Worm (Caenorhabditis elegans) whole organism, L1 larva: ENCODE measurements around the gene srh-141.

Experiments used
- dsc-1 ChIP-seq: sonication (generic microtip); optimal IDR thresholded peaks from 2 replicates; lab custom pipeline; 2016; ENCODE audit warnings: mild to moderate bottlenecking, missing genetic modification characterization, missing compliant biosample characterization
- zag-1 ChIP-seq: fragments of 150-350 bp; optimal IDR thresholded peaks from 2 replicates; lab custom pipeline; 2014; ENCODE audit warnings: missing biosample characterization, missing genetic modification characterization

DNA sequence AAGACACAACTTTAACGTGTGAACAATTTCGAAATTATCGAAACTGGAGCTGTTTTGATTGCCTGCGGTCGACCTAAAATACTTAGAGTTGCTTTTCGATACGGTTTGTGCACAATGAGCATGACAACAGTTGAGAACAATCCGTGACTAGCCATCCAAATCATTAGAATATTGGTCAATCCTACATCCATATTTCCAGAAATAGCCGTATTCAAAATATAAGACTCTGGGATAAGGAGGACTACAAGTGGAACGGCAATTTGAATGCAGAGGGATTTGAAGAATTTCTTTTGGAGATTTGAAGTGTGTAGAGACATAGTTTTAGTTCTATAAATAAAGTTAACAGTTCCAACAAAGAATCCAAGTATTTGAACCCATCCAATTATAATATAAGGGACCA is 15.7 kb downstream of the srh-141 start:
- TF ChIP-seq zag-1, result no peak
- no peak for TF ChIP-seq dsc-1
